Fruit fly (Drosophila melanogaster) S2 (cell line): Measurements from ENCODE around the gene Karybeta3.

Experiments
- CG8478 ChIP-seq: fragments of >200 bp; optimal IDR thresholded peaks from 2 replicates; lab custom pipeline; 2018
- CTCF ChIP-seq, 2 experiments: fragments of >200 bp; optimal IDR thresholded peaks; 2 replicates each; lab custom pipeline; 2018

DNA sequence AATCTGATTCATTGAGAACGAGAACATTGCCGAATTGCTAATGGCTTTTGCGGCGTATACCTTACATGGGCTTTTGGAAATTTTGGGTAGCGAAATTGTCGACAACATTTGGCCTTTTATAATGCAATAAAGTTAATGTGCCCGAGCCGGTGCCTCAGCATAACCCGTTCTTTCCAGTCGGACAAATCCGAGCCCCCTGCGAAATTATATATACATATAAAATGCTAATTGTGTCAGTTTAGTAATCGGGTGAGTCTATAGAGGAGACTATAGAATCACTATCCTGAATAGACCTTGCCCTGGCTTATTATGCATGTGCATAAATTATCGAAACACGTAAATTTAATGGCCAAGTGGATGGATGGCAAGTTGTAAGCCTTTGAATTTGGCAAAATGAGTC, 29.4 kb downstream of the Karybeta3 start:
- no peak for TF ChIP-seq CTCF (optimal IDR thresholded peaks at IDR 0.05; lab: Kevin White, UChicago)
- TF ChIP-seq CG8478 (lab: Kevin White, UChicago) = no peak
